Fruit fly (Drosophila melanogaster) Kc167 (cell line): ENCODE data around the gene CG15449.

Experiments
- Myc ChIP-seq: fragments of >200 bp; optimal IDR thresholded peaks from 2 replicates; lab custom pipeline; 2017; ENCODE audit warnings: missing external identifiers
- Sin3A ChIP-seq: fragments of >200 bp; optimal IDR thresholded peaks from 2 replicates; lab custom pipeline; 2018; ENCODE audit warnings: missing external identifiers
- h ChIP-seq: fragments of >200 bp; optimal IDR thresholded peaks from 3 replicates; lab custom pipeline; 2018; ENCODE audit warnings: missing external identifiers
- insv ChIP-seq: fragments of >200 bp; optimal IDR thresholded peaks from 3 replicates; lab custom pipeline; 2018; ENCODE audit warnings: missing external identifiers
- psq ChIP-seq: fragments of >200 bp; optimal IDR thresholded peaks from 2 replicates; lab custom pipeline; 2017; ENCODE audit warnings: missing external identifiers
- ttk ChIP-seq: sonication (Bioruptor generic); optimal IDR thresholded peaks from 2 replicates; lab custom pipeline; 2017; ENCODE audit warnings: missing external identifiers

dm6 chrX:21017568-21017967, 22.8 kb downstream of the CG15449 start:
- TF ChIP-seq Myc (no peak), h (lab: Kevin White, UChicago) (no peak), insv (lab: Kevin White, UChicago) (no peak), psq (lab: Kevin White, UChicago) (no peak), Sin3A (lab: Kevin White, UChicago) (no peak), ttk (lab: Kevin White, UChicago) (no peak)
